Fruit fly (Drosophila melanogaster): Measurements from ENCODE around the gene CG10570.

- no peak for TF ChIP-seq Myc (optimal IDR thresholded peaks at IDR 0.05)
- TF ChIP-seq ttk (optimal IDR thresholded peaks at IDR 0.05), result no peak
- no peak for TF ChIP-seq Sin3A (optimal IDR thresholded peaks at IDR 0.05)
- no peak for TF ChIP-seq psq (optimal IDR thresholded peaks at IDR 0.05)
- TF ChIP-seq h (optimal IDR thresholded peaks at IDR 0.05), result no peak
- TF ChIP-seq insv (optimal IDR thresholded peaks at IDR 0.05), result no peak
These were observed 9.3 kb downstream of the CG10570 start for dm6 chr2L:18801704-18802103.

Data from Kc167 (cell line).